Fruit fly (Drosophila melanogaster): ENCODE data around the gene svp.

svp gene

DNA sequence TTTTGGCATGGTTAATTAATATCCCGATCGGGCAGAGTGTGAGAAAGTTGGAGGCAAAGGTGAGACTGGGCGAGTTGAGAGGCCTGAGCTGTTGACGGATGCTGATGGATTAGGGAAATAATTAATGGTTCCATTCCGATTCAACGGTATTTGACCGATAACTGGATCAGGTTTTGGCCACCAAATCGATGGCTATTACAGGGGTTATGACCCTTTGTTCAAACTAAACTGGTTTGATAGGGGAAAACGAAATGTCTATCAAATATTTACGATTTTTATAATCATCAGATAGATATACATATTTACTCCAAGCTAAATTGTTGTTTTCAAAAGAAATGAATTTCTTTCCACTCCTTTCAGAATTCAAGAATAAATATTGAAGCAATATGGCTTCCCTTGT is at the start of gene svp, which contains the start of gene CG44037:
svp (plus strand) TSS at position 301 of the 400 bp plus-strand sequence.
CG44037 (plus strand) TSS at position 301 of the 400 bp plus-strand sequence.
- TF ChIP-seq Vsx2 (GFP tag; optimal IDR thresholded peaks at IDR 0.05; ENCODE audit: partially characterized antibody) (no peak), OdsH (GFP tag; optimal IDR thresholded peaks at IDR 0.05) (no peak), ey (GFP tag; optimal IDR thresholded peaks at IDR 0.05) (no peak), CG9705 (GFP tag; optimal IDR thresholded peaks at IDR 0.05) (no peak)

dm6 chr3R:12210260-12210659 is 48.3 kb upstream of the svp start, which contains the start of gene CG4830:
TSS of gene CG4830 (minus strand) at chr3R:12210360.
- TF ChIP-seq sage (GFP tag; optimal IDR thresholded peaks at IDR 0.05) (no peak), GATAd (GFP tag; optimal IDR thresholded peaks at IDR 0.05) (no peak), Jra (GFP tag; optimal IDR thresholded peaks at IDR 0.05) (no peak), Dif (GFP tag; optimal IDR thresholded peaks at IDR 0.05; ENCODE audit: partially characterized antibody) (no peak), Sp1 (GFP tag; optimal IDR thresholded peaks at IDR 0.05) (no peak), Rel (GFP tag; optimal IDR thresholded peaks at IDR 0.05) (no peak), Rel (tag; optimal IDR thresholded peaks at IDR 0.05) (no peak), dl (GFP tag; optimal IDR thresholded peaks at IDR 0.05; ENCODE audit: insufficient read depth in 1 of 2, partially characterized antibody in 2 of 2) (no peak), sv (GFP tag; optimal IDR thresholded peaks at IDR 0.05) (no peak), CG9705 (GFP tag; optimal IDR thresholded peaks at IDR 0.05) (no peak), Abd-B (GFP tag; optimal IDR thresholded peaks at IDR 0.05) (no peak), CrebA (GFP tag; optimal IDR thresholded peaks at IDR 0.05; ENCODE audit: borderline replicate concordance) (no peak), Hr83 (GFP tag; optimal IDR thresholded peaks at IDR 0.05; ENCODE audit: poor library complexity, severe bottlenecking) (no peak), br (GFP tag; optimal IDR thresholded peaks at IDR 0.05) (no peak), Vsx2 (GFP tag; optimal IDR thresholded peaks at IDR 0.05; ENCODE audit: partially characterized antibody) (no peak), OdsH (GFP tag; optimal IDR thresholded peaks at IDR 0.05) (no peak), brk (GFP tag; optimal IDR thresholded peaks at IDR 0.05) (no peak), dsf (GFP tag; optimal IDR thresholded peaks at IDR 0.05; ENCODE audit: borderline replicate concordance) (no peak), Myc (optimal IDR thresholded peaks at IDR 0.05) (no peak), Dfd (GFP tag; optimal IDR thresholded peaks at IDR 0.05) (no peak), Hr78 (GFP tag; optimal IDR thresholded peaks at IDR 0.05) (no peak)

DNA sequence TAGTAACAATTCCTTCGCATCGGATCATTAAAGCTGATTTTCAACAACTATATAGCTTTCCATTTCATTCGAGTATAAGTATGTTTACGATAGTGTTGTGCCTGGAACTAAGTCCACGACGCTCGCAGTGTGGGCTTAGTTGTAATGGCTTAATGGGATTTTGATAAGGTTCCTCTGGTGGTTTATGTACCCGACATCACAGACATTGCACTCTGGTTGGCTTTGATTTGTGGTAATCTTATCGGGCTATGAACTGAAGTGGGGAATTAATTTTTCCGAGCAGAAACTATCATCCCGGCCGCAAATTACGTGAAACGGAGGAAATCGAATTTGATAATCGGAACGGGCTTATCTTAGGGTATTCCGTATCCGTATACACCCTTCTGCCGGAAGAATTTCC is 47.0 kb upstream of the svp start:
- no peak for TF ChIP-seq HLH106 (tag; optimal IDR thresholded peaks at IDR 0.05)
- no peak for TF ChIP-seq Dif (GFP tag; optimal IDR thresholded peaks at IDR 0.05; ENCODE audit: partially characterized antibody)
- TF ChIP-seq Mio (GFP tag; optimal IDR thresholded peaks at IDR 0.05), result no peak
- TF ChIP-seq Hr83 (GFP tag; optimal IDR thresholded peaks at IDR 0.05; ENCODE audit: poor library complexity, severe bottlenecking), result no peak
- no peak for TF ChIP-seq br (GFP tag; optimal IDR thresholded peaks at IDR 0.05)
- TF ChIP-seq fru (GFP tag; optimal IDR thresholded peaks at IDR 0.05), result no peak
- no peak for TF ChIP-seq sv (GFP tag; optimal IDR thresholded peaks at IDR 0.05)
- TF ChIP-seq N (GFP tag; optimal IDR thresholded peaks at IDR 0.05), result no peak
- TF ChIP-seq brk (GFP tag; optimal IDR thresholded peaks at IDR 0.05), result no peak
- no peak for TF ChIP-seq CG32264 (GFP tag; optimal IDR thresholded peaks at IDR 0.05)
- no peak for TF ChIP-seq GATAd (GFP tag; optimal IDR thresholded peaks at IDR 0.05)
- no peak for TF ChIP-seq pan (optimal IDR thresholded peaks at IDR 0.05)
- TF ChIP-seq Sp1 (GFP tag; optimal IDR thresholded peaks at IDR 0.05), result no peak
- TF ChIP-seq jim (GFP tag; optimal IDR thresholded peaks at IDR 0.05), result no peak
- TF ChIP-seq OdsH (GFP tag; optimal IDR thresholded peaks at IDR 0.05), result no peak
- TF ChIP-seq usp (GFP tag; optimal IDR thresholded peaks at IDR 0.05), result no peak
- no peak for TF ChIP-seq sage (GFP tag; optimal IDR thresholded peaks at IDR 0.05)
- no peak for TF ChIP-seq Hr78 (GFP tag; optimal IDR thresholded peaks at IDR 0.05)
- no peak for TF ChIP-seq dl (GFP tag; optimal IDR thresholded peaks at IDR 0.05; ENCODE audit: insufficient read depth in 1 of 2, partially characterized antibody in 2 of 2)

DNA sequence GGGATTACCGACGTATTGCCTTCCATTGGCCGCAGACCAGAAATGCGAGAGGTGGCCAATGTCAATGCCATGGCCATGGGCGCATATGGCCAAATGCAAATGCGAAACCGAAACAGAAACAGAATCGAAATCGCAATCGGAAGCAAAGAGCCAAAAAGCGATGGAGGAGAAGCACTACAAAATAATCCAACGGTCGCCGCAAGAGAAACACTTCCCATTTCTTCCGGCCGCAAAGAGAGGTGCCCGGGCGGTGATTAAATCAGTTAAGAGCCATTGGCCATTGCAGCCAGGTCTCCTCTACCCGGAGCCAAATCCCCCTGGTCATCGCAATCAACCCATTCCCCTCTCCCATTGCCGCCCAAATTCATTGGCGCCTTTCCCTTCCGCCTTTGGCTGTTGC is 44.3 kb upstream of the svp start, which contains the start of gene CG14742:
CG14742 (plus strand) TSS at position 301 of the 400 bp plus-strand sequence.
- TF ChIP-seq OdsH (GFP tag; optimal IDR thresholded peaks at IDR 0.05) (no peak), pan (optimal IDR thresholded peaks at IDR 0.05) (no peak), sv (GFP tag; optimal IDR thresholded peaks at IDR 0.05) (no peak), h (GFP tag; optimal IDR thresholded peaks at IDR 0.05) (no peak)

DNA sequence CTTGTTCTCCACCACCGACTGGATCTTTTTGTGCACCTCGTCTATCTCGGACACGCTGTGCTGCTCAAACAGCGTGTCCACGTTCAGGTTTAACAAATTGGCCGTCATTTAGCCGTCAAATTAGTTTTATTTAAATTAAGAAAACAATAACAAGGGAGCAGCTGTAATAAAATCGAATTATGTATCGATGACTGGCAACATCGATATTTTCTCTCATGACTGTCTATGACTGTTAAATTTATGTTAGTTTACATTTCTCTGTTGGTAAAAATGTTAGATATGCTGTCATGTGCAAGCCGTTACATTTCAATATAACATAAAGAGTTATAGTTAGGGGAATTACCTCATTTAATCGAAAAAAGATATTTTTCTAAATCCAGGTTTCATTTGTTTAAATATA is 39.0 kb upstream of the svp start, which contains the start of gene Cog1:
Cog1 (minus strand) TSS at position 190 of the 400 bp plus-strand sequence.
- no peak for TF ChIP-seq dsf (GFP tag; optimal IDR thresholded peaks at IDR 0.05; ENCODE audit: borderline replicate concordance)
- no peak for TF ChIP-seq Dif (GFP tag; optimal IDR thresholded peaks at IDR 0.05; ENCODE audit: partially characterized antibody)
- TF ChIP-seq psq (GFP tag; optimal IDR thresholded peaks at IDR 0.05), result no peak
- no peak for TF ChIP-seq CG32264 (GFP tag; optimal IDR thresholded peaks at IDR 0.05)
- no peak for TF ChIP-seq Hr83 (GFP tag; optimal IDR thresholded peaks at IDR 0.05; ENCODE audit: poor library complexity, severe bottlenecking)
- TF ChIP-seq CrebA (GFP tag; optimal IDR thresholded peaks at IDR 0.05; ENCODE audit: borderline replicate concordance), result peak; percentile 27
- no peak for TF ChIP-seq lola (GFP tag; optimal IDR thresholded peaks at IDR 0.05)
- TF ChIP-seq Sp1 (GFP tag; optimal IDR thresholded peaks at IDR 0.05), result no peak
- TF ChIP-seq usp (GFP tag; optimal IDR thresholded peaks at IDR 0.05), result no peak
- no peak for TF ChIP-seq dmrt93B (GFP tag; optimal IDR thresholded peaks at IDR 0.05)
- TF ChIP-seq ey (GFP tag; optimal IDR thresholded peaks at IDR 0.05), result no peak
- TF ChIP-seq fru (GFP tag; optimal IDR thresholded peaks at IDR 0.05), result no peak
- no peak for TF ChIP-seq brk (GFP tag; optimal IDR thresholded peaks at IDR 0.05)
- TF ChIP-seq woc (GFP tag; optimal IDR thresholded peaks at IDR 0.05), result no peak
- no peak for TF ChIP-seq Rel (GFP tag; optimal IDR thresholded peaks at IDR 0.05)
- TF ChIP-seq Rel (tag; optimal IDR thresholded peaks at IDR 0.05), result peak; percentile 94
- no peak for TF ChIP-seq Dfd (GFP tag; optimal IDR thresholded peaks at IDR 0.05)
- TF ChIP-seq OdsH (GFP tag; optimal IDR thresholded peaks at IDR 0.05), result no peak
- TF ChIP-seq sage (GFP tag; optimal IDR thresholded peaks at IDR 0.05), result no peak
- no peak for TF ChIP-seq Vsx2 (GFP tag; optimal IDR thresholded peaks at IDR 0.05; ENCODE audit: partially characterized antibody)
- no peak for TF ChIP-seq rgr (GFP tag; optimal IDR thresholded peaks at IDR 0.05)
- no peak for TF ChIP-seq sv (GFP tag; optimal IDR thresholded peaks at IDR 0.05)
- TF ChIP-seq foxo (GFP tag; optimal IDR thresholded peaks at IDR 0.05), result peak in 1 of 2 experiments; percentile 14
- TF ChIP-seq GATAd (GFP tag; optimal IDR thresholded peaks at IDR 0.05), result no peak
